Worm (Caenorhabditis elegans) whole organism, L4 larva: ENCODE results near the gene F13E9.11.

ENCODE experiments used
- daf-12 ChIP-seq: fragments of 150-350 bp; optimal IDR thresholded peaks from 2 replicates; lab custom pipeline; 2014; ENCODE audit warnings: missing biosample characterization, missing genetic modification reagents, missing genetic modification characterization
- fos-1 ChIP-seq: fragments of 150-350 bp; optimal IDR thresholded peaks from 2 replicates; lab custom pipeline; 2014; ENCODE audit warnings: missing biosample characterization, missing genetic modification characterization
- snpc-1.2 ChIP-seq: fragments of 200-800 bp; sonication (Bioruptor generic); IDR thresholded peaks from 2 replicates; pipeline ENCODE4 v1.3.6; 2022; ENCODE audit warnings: missing genetic modification reagents, missing genetic modification characterization, missing compliant biosample characterization

ce11 chrIV:10820114-10820513 is 48.8 kb downstream of the F13E9.11 start:
- no peak for TF ChIP-seq daf-12 (tag; lab: Kevin White, UChicago)
- no peak for TF ChIP-seq snpc-1.2 (GFP tag; lab: Robert Waterston, UW)
- TF ChIP-seq fos-1: no peak
